Worm (Caenorhabditis elegans) whole organism, young adult: ENCODE measurements around the gene ddb-1.

Experiments
- B0035.1 ChIP-seq: sonication (generic microtip); optimal IDR thresholded peaks from 2 replicates; lab custom pipeline; 2016; ENCODE audit warnings: missing genetic modification characterization, mild to moderate bottlenecking, missing compliant biosample characterization, missing genotype, missing genetic modification reagents
- C17E4.6 ChIP-seq: fragments of 200-800 bp; sonication (Bioruptor generic); IDR thresholded peaks from 2 replicates; pipeline ENCODE4 v1.3.6; 2022; ENCODE audit warnings: missing genetic modification reagents, missing genetic modification characterization, missing compliant biosample characterization
- K11D2.4 ChIP-seq: fragments of 200-800 bp; sonication (Bioruptor generic); IDR thresholded peaks from 2 replicates; pipeline ENCODE4 v1.3.6; 2022; ENCODE audit warnings: missing genetic modification reagents, missing genetic modification characterization, missing compliant biosample characterization
- K12H6.12 ChIP-seq: fragments of 200-800 bp; sonication (Bioruptor generic); optimal IDR thresholded peaks from 2 replicates; lab custom pipeline; 2018; ENCODE audit warnings: mild to moderate bottlenecking, missing genetic modification characterization, missing compliant biosample characterization
- T07F8.4 ChIP-seq: sonication (generic microtip); optimal IDR thresholded peaks from 2 replicates; lab custom pipeline; 2016; ENCODE audit warnings: mild to moderate bottlenecking, missing genetic modification characterization, moderate library complexity, missing compliant biosample characterization
- Y53G8AR.9 ChIP-seq: fragments of 200-800 bp; sonication (Bioruptor generic); conservative IDR thresholded peaks from 2 replicates; pipeline ENCODE4 v1.3.6; 2022; ENCODE audit warnings: missing genetic modification reagents, missing genetic modification characterization, missing compliant biosample characterization
- akir-1 ChIP-seq: fragments of 200-800 bp; sonication (Bioruptor generic); optimal IDR thresholded peaks from 2 replicates; lab custom pipeline; 2018; ENCODE audit warnings: mild to moderate bottlenecking, missing genetic modification characterization, moderate library complexity, missing compliant biosample characterization
- ama-1 ChIP-seq, 3 experiments: fragments of 150-350 bp in 1 of 3; sonication (generic microtip) in 2 of 3; optimal IDR thresholded peaks; 2 replicates each; lab custom pipeline; 2014 to 2018; ENCODE audit warnings: missing biosample characterization in 2 of 3, missing genetic modification characterization in 2 of 3, missing genetic modification reagents in 2 of 3
- aptf-2 ChIP-seq: fragments of 200-800 bp; sonication (Bioruptor generic); conservative IDR thresholded peaks from 2 replicates; pipeline ENCODE4 v1.3.6; 2022; ENCODE audit warnings: missing genetic modification reagents, missing genetic modification characterization, missing compliant biosample characterization
- attf-3 ChIP-seq: fragments of 200-800 bp; sonication (Bioruptor generic); conservative IDR thresholded peaks from 2 replicates; pipeline ENCODE4 v1.3.6; 2022; ENCODE audit warnings: missing genetic modification reagents, missing genetic modification characterization, missing compliant biosample characterization
- attf-5 ChIP-seq: fragments of 200-800 bp; sonication (Bioruptor generic); optimal IDR thresholded peaks from 2 replicates; lab custom pipeline; 2018; ENCODE audit warnings: mild to moderate bottlenecking, missing genetic modification characterization, missing compliant biosample characterization
- bed-1 ChIP-seq: fragments of 200-800 bp; sonication (Bioruptor generic); IDR thresholded peaks from 2 replicates; pipeline ENCODE4 v1.3.6; 2022; ENCODE audit warnings: missing genetic modification reagents, missing genetic modification characterization, missing compliant biosample characterization
- ceh-100 ChIP-seq: fragments of 200-800 bp; sonication (Bioruptor generic); IDR thresholded peaks from 2 replicates; pipeline ENCODE4 v1.3.6; 2022; ENCODE audit warnings: missing genetic modification reagents, missing genetic modification characterization, missing compliant biosample characterization
- ceh-40 ChIP-seq: fragments of 200-800 bp; sonication (Bioruptor generic); IDR thresholded peaks from 2 replicates; pipeline ENCODE4 v1.3.6; 2022; ENCODE audit warnings: missing genetic modification characterization, missing compliant biosample characterization
- ceh-79 ChIP-seq: sonication (generic microtip); optimal IDR thresholded peaks from 2 replicates; lab custom pipeline; 2017; ENCODE audit warnings: mild to moderate bottlenecking, missing genetic modification characterization, missing compliant biosample characterization
- chd-7 ChIP-seq: sonication (generic microtip); optimal IDR thresholded peaks from 2 replicates; lab custom pipeline; 2016; ENCODE audit warnings: mild to moderate bottlenecking, missing genetic modification characterization, moderate library complexity, missing compliant biosample characterization
- die-1 ChIP-seq: sonication (generic microtip); optimal IDR thresholded peaks from 2 replicates; lab custom pipeline; 2016; ENCODE audit warnings: missing genotype, mild to moderate bottlenecking, missing genetic modification characterization, missing compliant biosample characterization
- dox-1 ChIP-seq: fragments of 200-800 bp; sonication (Bioruptor generic); IDR thresholded peaks from 2 replicates; pipeline ENCODE4 v1.3.6; 2022; ENCODE audit warnings: missing genetic modification reagents, missing genetic modification characterization, missing compliant biosample characterization
- dpff-1 ChIP-seq: sonication (generic microtip); optimal IDR thresholded peaks from 2 replicates; lab custom pipeline; 2017; ENCODE audit warnings: mild to moderate bottlenecking, missing genetic modification characterization, missing compliant biosample characterization
- him-1 ChIP-seq: sonication (generic microtip); optimal IDR thresholded peaks from 2 replicates; lab custom pipeline; 2016; ENCODE audit warnings: missing genotype, missing genetic modification reagents, missing genetic modification characterization, missing compliant biosample characterization
- hlh-12 ChIP-seq: sonication (generic microtip); optimal IDR thresholded peaks from 2 replicates; lab custom pipeline; 2016; ENCODE audit warnings: missing genetic modification characterization, missing compliant biosample characterization
- hmg-1.2 ChIP-seq: fragments of 200-800 bp; sonication (Bioruptor generic); IDR thresholded peaks from 2 replicates; pipeline ENCODE4 v1.3.6; 2022; ENCODE audit warnings: missing genetic modification reagents, missing genetic modification characterization, missing compliant biosample characterization
- hrde-1 ChIP-seq: sonication (generic microtip); optimal IDR thresholded peaks from 2 replicates; lab custom pipeline; 2016; ENCODE audit warnings: missing genetic modification characterization, mild to moderate bottlenecking, missing compliant biosample characterization, moderate library complexity, missing genotype, missing genetic modification reagents, borderline replicate concordance
- hsf-1 ChIP-seq: fragments of 200-800 bp; sonication (Bioruptor generic); IDR thresholded peaks from 2 replicates; pipeline ENCODE4 v1.3.6; 2022; ENCODE audit warnings: missing genetic modification reagents, missing genetic modification characterization, missing compliant biosample characterization
- lin-35 ChIP-seq, 3 experiments: fragments of 150-350 bp in 2 of 3; sonication (generic microtip) in 1 of 3; optimal IDR thresholded peaks; 2 replicates each; lab custom pipeline; 2014 to 2018; ENCODE audit warnings: missing biosample characterization in 3 of 3, missing genetic modification characterization in 3 of 3, missing genetic modification reagents in 3 of 3
- lir-1 ChIP-seq: fragments of 200-800 bp; sonication (Bioruptor generic); conservative IDR thresholded peaks from 2 replicates; pipeline ENCODE4 v1.3.6; 2022; ENCODE audit warnings: missing genetic modification reagents, missing genetic modification characterization, missing compliant biosample characterization
- lsl-1 ChIP-seq: fragments of 200-800 bp; sonication (Bioruptor generic); optimal IDR thresholded peaks from 2 replicates; lab custom pipeline; 2018; ENCODE audit warnings: mild to moderate bottlenecking, missing genetic modification characterization, moderate library complexity, missing compliant biosample characterization
- madf-3 ChIP-seq: fragments of 200-800 bp; sonication (Bioruptor generic); IDR thresholded peaks from 2 replicates; pipeline ENCODE4 v1.3.6; 2022; ENCODE audit warnings: missing genetic modification reagents, missing genetic modification characterization, missing compliant biosample characterization
- madf-6 ChIP-seq: fragments of 200-800 bp; sonication (Bioruptor generic); IDR thresholded peaks from 2 replicates; pipeline ENCODE4 v1.3.6; 2022; ENCODE audit warnings: missing genetic modification reagents, missing genetic modification characterization, missing compliant biosample characterization
- mcd-1 ChIP-seq: fragments of 200-800 bp; sonication (Bioruptor generic); IDR thresholded peaks from 2 replicates; pipeline ENCODE4 v1.3.6; 2022; ENCODE audit warnings: missing genetic modification reagents, missing genetic modification characterization, missing compliant biosample characterization
- mel-28 ChIP-seq: sonication (generic microtip); optimal IDR thresholded peaks from 2 replicates; lab custom pipeline; 2016; ENCODE audit warnings: borderline replicate concordance, mild to moderate bottlenecking, missing genetic modification characterization, missing compliant biosample characterization
- nfya-2 ChIP-seq: fragments of 200-800 bp; sonication (Bioruptor generic); IDR thresholded peaks from 2 replicates; pipeline ENCODE4 v1.3.6; 2022; ENCODE audit warnings: missing genetic modification reagents, missing genetic modification characterization, missing compliant biosample characterization
- rec-8 ChIP-seq, 2 experiments: sonication (generic microtip); optimal IDR thresholded peaks; 2 replicates each; lab custom pipeline; 2016; ENCODE audit warnings: mild to moderate bottlenecking in 2 of 2, missing genetic modification characterization in 2 of 2, missing genetic modification reagents in 2 of 2, missing genotype in 2 of 2, missing biosample characterization in 1 of 2, missing compliant biosample characterization in 1 of 2, moderate library complexity in 1 of 2
- sdz-38 ChIP-seq: sonication (generic microtip); optimal IDR thresholded peaks from 2 replicates; lab custom pipeline; 2016; ENCODE audit warnings: missing genotype, missing genetic modification characterization, missing compliant biosample characterization
- snpc-1.3 ChIP-seq: sonication (generic microtip); optimal IDR thresholded peaks from 2 replicates; lab custom pipeline; 2017; ENCODE audit warnings: missing genetic modification characterization, mild to moderate bottlenecking, missing compliant biosample characterization, antibody characterized with exemption, moderate library complexity, missing genotype, missing genetic modification reagents; ENCODE audit not compliant: insufficient read depth
- snpc-4 ChIP-seq, 5 experiments: fragments of 150-350 bp in 1 of 5; sonication (generic microtip) in 4 of 5; optimal IDR thresholded peaks; 2 replicates each; lab custom pipeline; 2014 to 2018; ENCODE audit warnings: missing genetic modification characterization in 5 of 5, missing biosample characterization in 3 of 5, antibody characterized with exemption in 2 of 5, mild to moderate bottlenecking in 2 of 5, missing compliant biosample characterization in 2 of 5, missing genotype in 2 of 5, moderate library complexity in 2 of 5, missing genetic modification reagents in 1 of 5
- tbx-9 ChIP-seq: sonication (generic microtip); optimal IDR thresholded peaks from 2 replicates; lab custom pipeline; 2016; ENCODE audit warnings: borderline replicate concordance, missing genetic modification characterization, inconsistent platforms, missing compliant biosample characterization
- zfh-2 ChIP-seq: fragments of 200-800 bp; sonication (Bioruptor generic); conservative IDR thresholded peaks from 2 replicates; pipeline ENCODE4 v1.3.6; 2022; ENCODE audit warnings: missing genetic modification reagents, missing genetic modification characterization, missing compliant biosample characterization
- zim-3 ChIP-seq: sonication (generic microtip); optimal IDR thresholded peaks from 2 replicates; lab custom pipeline; 2017; ENCODE audit warnings: mild to moderate bottlenecking, missing genetic modification characterization, moderate library complexity, missing compliant biosample characterization
- ztf-28 ChIP-seq: fragments of 200-800 bp; sonication (Bioruptor generic); IDR thresholded peaks from 2 replicates; pipeline ENCODE4 v1.3.6; 2022; ENCODE audit warnings: missing genetic modification reagents, missing genetic modification characterization, missing compliant biosample characterization
- ztf-3 ChIP-seq: fragments of 200-800 bp; sonication (Bioruptor generic); optimal IDR thresholded peaks from 2 replicates; lab custom pipeline; 2018; ENCODE audit warnings: mild to moderate bottlenecking, missing genetic modification characterization, missing compliant biosample characterization
- ztf-6 ChIP-seq: fragments of 200-800 bp; sonication (Bioruptor generic); IDR thresholded peaks from 2 replicates; pipeline ENCODE4 v1.3.6; 2022; ENCODE audit warnings: missing genetic modification reagents, missing genetic modification characterization, missing compliant biosample characterization

ddb-1 gene

ce11 chrIV:12084587-12084986 lies 36.4 kb downstream of the ddb-1 start:
- TF ChIP-seq T07F8.4 (tag; lab: Kevin White, UChicago) = no peak
- TF ChIP-seq hrde-1 (tag; lab: Kevin White, UChicago) = peak; percentile 65
- no peak for TF ChIP-seq die-1 (tag; lab: Kevin White, UChicago)
- TF ChIP-seq B0035.1 (tag; lab: Kevin White, UChicago) = no peak
- TF ChIP-seq dox-1 (GFP tag; lab: Robert Waterston, UW) = peak; percentile 20; the same call in 1 of the 2 replicates
- TF ChIP-seq him-1 = no peak

- 0 out of 2 replicates have a peak, but pooled peaks have one; percentile 27 for TF ChIP-seq Y53G8AR.9 (GFP tag; lab: Robert Waterston, UW)
- no peak for TF ChIP-seq sdz-38
Measured at ce11 chrIV:12084178-12084577, 36.8 kb downstream of the ddb-1 start, which contains the start of gene repo-1. Gene repo-1, plus strand, starts transcription at chrIV:12084478.

- TF ChIP-seq madf-6 (GFP tag; lab: Robert Waterston, UW) (no peak), lsl-1 (GFP tag; lab: Kevin White, UChicago) (no peak), rec-8 (tag; optimal IDR thresholded peaks at IDR 0.05; lab: Kevin White, UChicago) (no peak), snpc-4 (GFP tag; optimal IDR thresholded peaks at IDR 0.05; lab: Kevin White, UChicago) (no peak), snpc-4 (tag; optimal IDR thresholded peaks at IDR 0.05; lab: Kevin White, UChicago) (no peak), aptf-2 (no peak), hsf-1 (GFP tag; lab: Robert Waterston, UW) (no peak), K12H6.12 (tag; lab: Kevin White, UChicago) (no peak), snpc-1.3 (tag; lab: Kevin White, UChicago) (no peak), zim-3 (tag; lab: Kevin White, UChicago) (no peak), ztf-6 (no peak), attf-3 (GFP tag; lab: Robert Waterston, UW) (no peak), ceh-100 (GFP tag; lab: Robert Waterston, UW) (no peak), hlh-12 (tag; lab: Kevin White, UChicago) (no peak), mel-28 (tag; lab: Kevin White, UChicago) (no peak), hmg-1.2 (no peak), ztf-28 (GFP tag; lab: Robert Waterston, UW) (no peak), akir-1 (GFP tag; lab: Kevin White, UChicago) (no peak)
Measured at ce11 chrIV:12080807-12081206, 40.2 kb downstream of the ddb-1 start.

- peak; percentile 71 for TF ChIP-seq mcd-1 (GFP tag; lab: Robert Waterston, UW)
- no peak for TF ChIP-seq ztf-3 (GFP tag; lab: Kevin White, UChicago)
- no peak for TF ChIP-seq ama-1 (optimal IDR thresholded peaks at IDR 0.05; lab: Kevin White, UChicago)
- no peak for TF ChIP-seq ama-1 (GFP tag; optimal IDR thresholded peaks at IDR 0.05; lab: Kevin White, UChicago)
- no peak for TF ChIP-seq C17E4.6 (GFP tag; lab: Robert Waterston, UW)
- TF ChIP-seq chd-7 (tag; lab: Kevin White, UChicago) = no peak
- peak; percentile 61 for TF ChIP-seq attf-5 (GFP tag; lab: Kevin White, UChicago)
- peak in 1 of 3 experiments; percentile 21 for TF ChIP-seq lin-35 (GFP tag; optimal IDR thresholded peaks at IDR 0.05; lab: Kevin White, UChicago)
- TF ChIP-seq K11D2.4 (GFP tag; lab: Robert Waterston, UW) = no peak
- TF ChIP-seq hlh-12 (tag; lab: Kevin White, UChicago) = no peak
- no peak for TF ChIP-seq madf-3 (GFP tag; lab: Robert Waterston, UW)
- TF ChIP-seq zfh-2 (GFP tag; lab: Robert Waterston, UW) = no peak
- TF ChIP-seq bed-1 (GFP tag; lab: Robert Waterston, UW) = no peak
- TF ChIP-seq ceh-79 (tag; lab: Kevin White, UChicago) = no peak
- no peak for TF ChIP-seq nfya-2 (GFP tag; lab: Robert Waterston, UW)
- no peak for TF ChIP-seq ceh-40 (GFP tag; lab: Robert Waterston, UW)
- no peak for TF ChIP-seq tbx-9 (tag; lab: Kevin White, UChicago)
- no peak for TF ChIP-seq lir-1
- TF ChIP-seq rec-8 (tag; optimal IDR thresholded peaks at IDR 0.05; lab: Kevin White, UChicago) = no peak
- no peak for TF ChIP-seq dpff-1 (tag; lab: Kevin White, UChicago)
Measured at ce11 chrIV:12078907-12079523, 42.0 kb downstream of the ddb-1 start, which contains the start of gene lex-1. Gene lex-1, plus strand, starts transcription at chrIV:12079473.
